Worm (Caenorhabditis elegans) whole organism, L2 larva: ENCODE data around the gene srbc-2.

Experiments
- F13H6.1 ChIP-seq: sonication (generic microtip); optimal IDR thresholded peaks from 2 replicates; lab custom pipeline; 2016; ENCODE audit warnings: missing genetic modification characterization, missing compliant biosample characterization
- aly-2 ChIP-seq: fragments of 150-350 bp; optimal IDR thresholded peaks from 2 replicates; lab custom pipeline; 2014; ENCODE audit warnings: missing biosample characterization, missing genetic modification characterization
- ceh-16 ChIP-seq: fragments of 150-350 bp; optimal IDR thresholded peaks from 2 replicates; lab custom pipeline; 2014; ENCODE audit warnings: missing biosample characterization, missing genetic modification characterization
- elt-3 ChIP-seq: sonication (generic microtip); optimal IDR thresholded peaks from 2 replicates; lab custom pipeline; 2017; ENCODE audit warnings: missing biosample characterization, missing genetic modification characterization
- fos-1 ChIP-seq: fragments of 150-350 bp; optimal IDR thresholded peaks from 2 replicates; lab custom pipeline; 2014; ENCODE audit warnings: missing biosample characterization, missing genetic modification characterization
- lin-39 ChIP-seq: fragments of 150-350 bp; optimal IDR thresholded peaks from 2 replicates; lab custom pipeline; 2014; ENCODE audit warnings: missing biosample characterization, missing genetic modification reagents, missing genetic modification characterization
- unc-62 ChIP-seq: fragments of 150-350 bp; optimal IDR thresholded peaks from 2 replicates; lab custom pipeline; 2014; ENCODE audit warnings: missing biosample characterization, missing genetic modification reagents, missing genetic modification characterization
- zag-1 ChIP-seq: fragments of 150-350 bp; optimal IDR thresholded peaks from 2 replicates; lab custom pipeline; 2014; ENCODE audit warnings: missing biosample characterization, missing genetic modification characterization
- ztf-1 ChIP-seq: fragments of 200-800 bp; sonication (Bioruptor generic); conservative IDR thresholded peaks from 2 replicates; pipeline ENCODE4 v1.3.6; 2022; ENCODE audit warnings: missing genetic modification characterization, missing compliant biosample characterization
- ztf-11 ChIP-seq: sonication (generic microtip); optimal IDR thresholded peaks from 2 replicates; lab custom pipeline; 2017; ENCODE audit warnings: missing biosample characterization, missing genetic modification characterization

- TF ChIP-seq aly-2 (tag; lab: Kevin White, UChicago) (no peak), zag-1 (tag; lab: Kevin White, UChicago) (no peak), ztf-1 (no peak), ceh-16 (no peak), unc-62 (GFP tag; lab: Kevin White, UChicago) (no peak), fos-1 (no peak), ztf-11 (tag; lab: Kevin White, UChicago) (no peak), elt-3 (no peak), F13H6.1 (tag; lab: Kevin White, UChicago) (no peak), lin-39 (tag; lab: Kevin White, UChicago) (no peak)
Observed at ce11 chrV:3332023-3332422, 44.9 kb downstream of the srbc-2 start, which contains the start of gene C17B7.9.
